Worm (Caenorhabditis elegans): ENCODE measurements around the gene heri-1.

- TF ChIP-seq K12H6.12 (tag; optimal IDR thresholded peaks at IDR 0.05) (no peak), snpc-4 (GFP tag; optimal IDR thresholded peaks at IDR 0.05) (no peak), snpc-4 (tag; optimal IDR thresholded peaks at IDR 0.05) (no peak), bed-2 (GFP tag; IDR thresholded peaks at IDR 0.05) (no peak), athp-1 (tag; optimal IDR thresholded peaks at IDR 0.05) (no peak), ceh-40 (GFP tag; IDR thresholded peaks at IDR 0.05) (no peak), madf-8 (GFP tag; conservative IDR thresholded peaks at IDR 0.05) (no peak), lin-54 (GFP tag; optimal IDR thresholded peaks at IDR 0.05) (no peak), B0019.2 (GFP tag; conservative IDR thresholded peaks at IDR 0.05) (no peak), ceh-100 (GFP tag; IDR thresholded peaks at IDR 0.05) (no peak), ztf-25 (GFP tag; IDR thresholded peaks at IDR 0.05) (no peak), hmg-1.2 (GFP tag; IDR thresholded peaks at IDR 0.05) (no peak), D2030.7 (GFP tag; IDR thresholded peaks at IDR 0.05) (no peak), unc-62 (GFP tag; optimal IDR thresholded peaks at IDR 0.05) (no peak), ccch-3 (GFP tag; optimal IDR thresholded peaks at IDR 0.05) (no peak)
Observed at ce11 chrII:6115283-6115682, 2.3 kb upstream of the heri-1 start.
